Fruit fly (Drosophila melanogaster): ENCODE measurements around the gene CG31089.

The CG31089 gene

dm6 chr3R:25902343-25902742 is at the start of gene CG31089:
Gene CG31089 (plus strand): TSS chr3R:25902643.
- no peak for TF ChIP-seq Myc (optimal IDR thresholded peaks at IDR 0.05)
- no peak for TF ChIP-seq psq (optimal IDR thresholded peaks at IDR 0.05)
- TF ChIP-seq Sin3A (optimal IDR thresholded peaks at IDR 0.05) = no peak
- TF ChIP-seq h (optimal IDR thresholded peaks at IDR 0.05) = no peak
- TF ChIP-seq insv (optimal IDR thresholded peaks at IDR 0.05) = no peak
- no peak for TF ChIP-seq ttk (optimal IDR thresholded peaks at IDR 0.05)

- TF ChIP-seq ttk (optimal IDR thresholded peaks at IDR 0.05) (no peak), insv (optimal IDR thresholded peaks at IDR 0.05) (no peak), h (optimal IDR thresholded peaks at IDR 0.05) (no peak), Sin3A (optimal IDR thresholded peaks at IDR 0.05) (no peak), Myc (optimal IDR thresholded peaks at IDR 0.05) (no peak), psq (optimal IDR thresholded peaks at IDR 0.05) (no peak)
Observed at dm6 chr3R:25854825-25855224, 47.6 kb upstream of the CG31089 start.

dm6 chr3R:25855594-25856305 is 46.7 kb upstream of the CG31089 start, which contains the start of gene CG5890:
Gene CG5890 (plus strand): TSS chr3R:25856154.
- TF ChIP-seq psq (optimal IDR thresholded peaks at IDR 0.05) = no peak
- no peak for TF ChIP-seq insv (optimal IDR thresholded peaks at IDR 0.05)
- no peak for TF ChIP-seq Sin3A (optimal IDR thresholded peaks at IDR 0.05)
- no peak for TF ChIP-seq h (optimal IDR thresholded peaks at IDR 0.05)

- TF ChIP-seq h (optimal IDR thresholded peaks at IDR 0.05) = no peak
- TF ChIP-seq ttk (optimal IDR thresholded peaks at IDR 0.05) = no peak
- TF ChIP-seq insv (optimal IDR thresholded peaks at IDR 0.05) = no peak
- TF ChIP-seq psq (optimal IDR thresholded peaks at IDR 0.05) = no peak
- TF ChIP-seq Myc (optimal IDR thresholded peaks at IDR 0.05) = no peak
- no peak for TF ChIP-seq Sin3A (optimal IDR thresholded peaks at IDR 0.05)
Observed at dm6 chr3R:25870389-25870788, 32.1 kb upstream of the CG31089 start.

DNA sequence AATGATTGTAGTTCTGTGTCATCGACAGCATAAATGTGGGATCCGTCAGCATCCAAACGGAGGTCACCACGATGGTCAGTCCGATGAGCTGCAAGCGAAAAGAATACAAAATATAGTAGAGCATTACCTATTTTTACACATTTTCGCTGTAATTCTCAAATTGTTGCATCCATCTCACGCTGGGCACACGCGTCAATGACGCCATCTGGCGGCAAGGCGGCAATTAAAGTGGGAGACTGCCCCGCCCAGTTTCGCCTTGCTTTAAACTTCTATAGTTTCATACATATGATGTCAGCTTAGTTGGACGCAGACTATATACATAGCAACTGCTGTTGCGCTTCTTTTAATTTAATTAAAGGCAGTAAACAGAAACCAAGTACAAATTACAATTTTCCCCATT is 25.8 kb upstream of the CG31089 start:
- no peak for TF ChIP-seq h (optimal IDR thresholded peaks at IDR 0.05)
- TF ChIP-seq Sin3A (optimal IDR thresholded peaks at IDR 0.05) = no peak
- TF ChIP-seq psq (optimal IDR thresholded peaks at IDR 0.05) = no peak
- no peak for TF ChIP-seq ttk (optimal IDR thresholded peaks at IDR 0.05)
- no peak for TF ChIP-seq Myc (optimal IDR thresholded peaks at IDR 0.05)
- TF ChIP-seq insv (optimal IDR thresholded peaks at IDR 0.05) = no peak

- TF ChIP-seq ttk (optimal IDR thresholded peaks at IDR 0.05) = no peak
- TF ChIP-seq psq (optimal IDR thresholded peaks at IDR 0.05) = no peak
- no peak for TF ChIP-seq insv (optimal IDR thresholded peaks at IDR 0.05)
- TF ChIP-seq Sin3A (optimal IDR thresholded peaks at IDR 0.05) = no peak
- no peak for TF ChIP-seq h (optimal IDR thresholded peaks at IDR 0.05)
- TF ChIP-seq Myc (optimal IDR thresholded peaks at IDR 0.05) = no peak
Observed at dm6 chr3R:25877064-25877463, 25.4 kb upstream of the CG31089 start.

dm6 chr3R:25879324-25879766 is 23.1 kb upstream of the CG31089 start:
- TF ChIP-seq insv (optimal IDR thresholded peaks at IDR 0.05) (no peak), Sin3A (optimal IDR thresholded peaks at IDR 0.05) (no peak), h (optimal IDR thresholded peaks at IDR 0.05) (no peak), psq (optimal IDR thresholded peaks at IDR 0.05) (no peak), Myc (optimal IDR thresholded peaks at IDR 0.05) (no peak), ttk (optimal IDR thresholded peaks at IDR 0.05) (no peak)

DNA sequence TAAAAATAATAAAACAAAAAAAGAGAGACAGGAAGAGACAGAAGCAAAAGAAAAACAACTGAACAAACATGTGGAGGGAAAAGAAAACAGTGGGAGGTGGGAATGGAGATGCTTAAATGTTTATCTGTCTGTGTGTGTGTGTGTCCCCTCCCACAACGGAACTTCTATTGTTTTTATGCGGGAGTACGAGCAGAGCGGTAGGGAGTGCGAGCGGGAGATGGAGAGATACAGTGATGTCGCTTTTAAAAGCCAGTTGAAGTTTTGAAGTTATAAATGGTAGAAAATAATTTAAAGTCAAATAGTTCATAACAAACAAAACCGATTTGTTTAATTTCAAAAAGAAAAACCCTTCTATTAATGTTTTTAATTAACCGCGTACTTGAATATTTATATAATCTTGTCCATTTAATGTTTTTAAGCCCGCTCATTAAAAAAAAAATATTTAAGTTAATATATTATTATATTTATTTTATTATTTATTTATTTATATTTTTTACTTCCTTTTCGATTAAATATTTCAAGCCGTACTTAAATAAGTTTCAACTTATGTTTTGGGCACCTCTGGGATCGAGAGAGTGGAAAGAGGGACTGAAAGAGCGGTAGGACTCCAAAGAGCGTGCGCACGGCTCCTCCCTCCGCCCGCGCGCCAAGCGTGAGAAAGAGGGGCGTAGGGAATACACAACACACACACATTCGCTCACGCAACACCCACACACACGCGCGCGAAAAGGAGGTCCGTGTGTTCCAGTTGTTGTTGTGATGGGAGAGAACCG is 22.1 kb upstream of the CG31089 start:
- TF ChIP-seq Sin3A (optimal IDR thresholded peaks at IDR 0.05) (no peak), psq (optimal IDR thresholded peaks at IDR 0.05) (no peak)

DNA sequence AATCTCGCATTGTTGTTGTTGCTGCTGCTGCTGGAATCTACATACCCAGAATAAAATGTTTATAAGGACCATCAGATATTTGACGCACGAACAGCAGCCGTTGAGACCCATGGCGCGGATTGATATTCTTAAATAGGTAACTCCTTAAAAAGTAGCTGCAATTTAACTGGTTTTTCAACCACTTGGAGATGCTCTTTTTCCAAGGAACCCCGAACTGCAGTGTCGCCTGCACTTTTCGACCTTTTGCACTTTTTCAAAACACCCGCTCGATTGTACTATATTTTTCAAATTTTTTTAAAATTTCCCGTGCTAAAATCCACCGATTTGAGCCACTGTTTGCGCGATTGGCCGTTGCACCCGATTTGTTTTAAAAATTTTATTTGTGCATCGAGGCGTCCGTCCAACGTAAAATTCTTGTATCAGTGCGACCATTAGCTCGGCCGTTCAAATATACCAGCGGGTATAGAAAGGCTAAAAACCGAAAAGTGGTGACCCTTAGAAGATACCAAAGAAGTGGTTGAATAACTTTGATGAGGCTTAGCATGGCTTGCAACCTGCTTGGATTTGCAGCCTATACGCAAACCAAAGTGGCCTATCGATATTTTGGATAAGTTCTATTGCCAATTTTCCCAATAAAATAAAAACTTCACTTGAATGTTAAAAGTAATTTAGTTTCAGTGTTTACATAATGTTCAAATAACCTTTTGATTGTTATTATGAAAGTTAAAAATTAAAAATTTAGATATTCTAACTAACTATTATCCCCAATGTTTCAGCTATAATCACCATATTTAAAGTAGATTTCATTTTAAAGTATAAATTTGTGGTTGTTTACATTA is 21.3 kb upstream of the CG31089 start, which contains the start of gene Tsp96F:
Gene Tsp96F, minus strand, starts transcription at position 457 of the 839 bp plus-strand sequence.
- TF ChIP-seq Sin3A (optimal IDR thresholded peaks at IDR 0.05) (no peak), psq (optimal IDR thresholded peaks at IDR 0.05) (no peak), insv (optimal IDR thresholded peaks at IDR 0.05) (no peak), ttk (optimal IDR thresholded peaks at IDR 0.05) (no peak), h (optimal IDR thresholded peaks at IDR 0.05) (no peak), Myc (optimal IDR thresholded peaks at IDR 0.05) (no peak)

- TF ChIP-seq insv (optimal IDR thresholded peaks at IDR 0.05) = no peak
- no peak for TF ChIP-seq psq (optimal IDR thresholded peaks at IDR 0.05)
- no peak for TF ChIP-seq ttk (optimal IDR thresholded peaks at IDR 0.05)
- TF ChIP-seq Myc (optimal IDR thresholded peaks at IDR 0.05) = no peak
- TF ChIP-seq h (optimal IDR thresholded peaks at IDR 0.05) = no peak
- no peak for TF ChIP-seq Sin3A (optimal IDR thresholded peaks at IDR 0.05)
Observed at dm6 chr3R:25881915-25882314, 20.5 kb upstream of the CG31089 start, which contains the start of gene SppL. Gene SppL (plus strand): TSS chr3R:25881984.

DNA sequence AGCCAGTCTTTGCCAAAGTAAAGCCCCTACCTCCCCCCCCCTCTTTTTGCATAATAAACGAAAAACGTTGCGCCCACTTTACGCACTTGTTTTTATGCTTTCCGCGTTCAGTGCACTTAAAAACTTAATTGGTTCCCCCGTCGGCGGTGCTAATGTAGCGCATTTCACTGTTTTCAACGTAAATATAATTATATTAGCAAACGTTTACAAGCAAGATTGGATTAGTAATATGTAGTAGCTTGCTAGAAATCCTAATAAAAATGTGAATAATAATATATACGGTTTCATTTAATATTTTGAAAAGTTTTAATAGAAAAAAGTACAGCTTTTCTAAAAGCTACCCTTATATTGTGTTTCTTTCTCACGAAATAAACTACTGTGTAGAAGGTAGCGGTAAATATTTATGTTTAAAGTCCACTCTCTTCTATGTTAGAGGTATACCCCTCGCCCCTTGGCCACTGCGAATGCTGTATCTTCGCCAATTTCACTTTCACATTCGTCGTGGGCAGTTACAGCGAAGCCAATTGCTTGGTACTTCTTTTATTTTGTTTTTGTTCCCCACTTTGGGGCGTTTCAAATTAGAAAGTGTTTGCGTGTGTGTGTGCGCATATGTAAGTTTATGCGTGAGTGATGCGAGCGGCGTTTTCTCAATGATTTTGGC is 19.7 kb upstream of the CG31089 start:
- TF ChIP-seq Myc (optimal IDR thresholded peaks at IDR 0.05) (no peak), Sin3A (optimal IDR thresholded peaks at IDR 0.05) (no peak), ttk (optimal IDR thresholded peaks at IDR 0.05) (no peak), h (optimal IDR thresholded peaks at IDR 0.05) (no peak), insv (optimal IDR thresholded peaks at IDR 0.05) (no peak), psq (optimal IDR thresholded peaks at IDR 0.05) (no peak)

Measured in Kc167 (cell line).